Worm (Caenorhabditis elegans) whole organism, late embryonic: ENCODE results near the gene srh-113.

Experiments used
- F13H6.1 ChIP-seq: sonication (generic microtip); optimal IDR thresholded peaks from 2 replicates; lab custom pipeline; 2016; ENCODE audit warnings: missing genetic modification characterization, missing compliant biosample characterization
- ceh-34 ChIP-seq: sonication (generic microtip); optimal IDR thresholded peaks from 2 replicates; lab custom pipeline; 2016; ENCODE audit warnings: mild to moderate bottlenecking, missing genetic modification characterization, missing compliant biosample characterization
- ceh-45 ChIP-seq: fragments of 200-800 bp; sonication (Bioruptor generic); IDR thresholded peaks from 2 replicates; pipeline ENCODE4 v1.3.6; 2022; ENCODE audit warnings: missing genetic modification reagents, missing genetic modification characterization, missing compliant biosample characterization
- ceh-6 ChIP-seq: fragments of 200-800 bp; sonication (Bioruptor generic); optimal IDR thresholded peaks from 2 replicates; lab custom pipeline; 2018; ENCODE audit warnings: mild to moderate bottlenecking, missing genetic modification characterization, missing compliant biosample characterization
- dve-1 ChIP-seq: sonication (generic microtip); optimal IDR thresholded peaks from 2 replicates; lab custom pipeline; 2017; ENCODE audit warnings: antibody characterized with exemption, mild to moderate bottlenecking, missing genetic modification characterization, missing compliant biosample characterization
- odd-2 ChIP-seq: sonication (generic microtip); optimal IDR thresholded peaks from 2 replicates; lab custom pipeline; 2017; ENCODE audit warnings: antibody characterized with exemption, mild to moderate bottlenecking, missing genetic modification characterization, missing compliant biosample characterization
- pha-4 ChIP-seq: fragments of 150-350 bp; optimal IDR thresholded peaks from 2 replicates; lab custom pipeline; 2018; ENCODE audit warnings: missing biosample characterization, missing genetic modification reagents, missing genetic modification characterization

DNA sequence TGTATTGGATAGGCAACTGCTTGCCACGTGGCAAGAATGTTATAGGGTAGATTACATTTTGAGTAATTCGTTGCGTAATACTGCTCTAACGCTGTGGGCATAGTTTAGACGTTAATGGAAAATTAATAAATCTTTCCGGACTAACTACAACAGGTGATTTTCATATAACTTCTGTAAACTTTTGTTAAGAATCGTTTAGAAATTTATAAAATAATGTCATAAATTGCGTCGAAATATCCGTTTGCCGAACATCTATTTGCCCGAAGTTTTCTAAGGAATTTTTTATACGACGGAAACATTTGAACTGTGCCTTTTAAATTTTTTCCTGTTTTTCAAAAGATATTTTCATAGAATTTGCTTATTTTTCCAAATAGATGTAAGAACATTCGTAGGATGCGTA lies 13.3 kb downstream of the srh-113 start, which contains the start of gene srh-112:
- TF ChIP-seq F13H6.1 (tag; lab: Kevin White, UChicago) (no peak), odd-2 (no peak), ceh-6 (GFP tag; lab: Kevin White, UChicago) (no peak), pha-4 (tag; lab: Kevin White, UChicago) (no peak), ceh-45 (no peak), dve-1 (tag; lab: Kevin White, UChicago) (no peak), ceh-34 (no peak)
